Worm (Caenorhabditis elegans) whole organism, midembryonic: Measurements from ENCODE around the gene idpp-7.

Source experiments
- T22C8.4 ChIP-seq: fragments of 200-800 bp; sonication (Bioruptor generic); IDR thresholded peaks from 2 replicates; pipeline ENCODE4 v1.3.6; 2022; ENCODE audit warnings: missing genetic modification characterization, missing compliant biosample characterization
- cog-1 ChIP-seq: sonication (generic microtip); optimal IDR thresholded peaks from 2 replicates; lab custom pipeline; 2016; ENCODE audit warnings: missing genetic modification characterization, missing compliant biosample characterization
- flt-1 ChIP-seq: fragments of 200-800 bp; sonication (Bioruptor generic); IDR thresholded peaks from 2 replicates; pipeline ENCODE4 v1.3.6; 2022; ENCODE audit warnings: missing genetic modification characterization, missing compliant biosample characterization
- klf-2 ChIP-seq: fragments of 200-800 bp; sonication (Bioruptor generic); conservative IDR thresholded peaks from 2 replicates; pipeline ENCODE4 v1.3.6; 2022; ENCODE audit warnings: missing genetic modification reagents, missing genetic modification characterization, missing compliant biosample characterization
- med-1 ChIP-seq: sonication (generic microtip); optimal IDR thresholded peaks from 2 replicates; lab custom pipeline; 2017; ENCODE audit warnings: missing genetic modification characterization, mild to moderate bottlenecking, missing compliant biosample characterization, antibody characterized with exemption, missing genetic modification reagents; ENCODE audit not compliant: insufficient read depth
- ref-1 ChIP-seq: fragments of 200-800 bp; sonication (Bioruptor generic); conservative IDR thresholded peaks from 2 replicates; pipeline ENCODE4 v1.3.6; 2022; ENCODE audit warnings: missing genetic modification reagents, missing genetic modification characterization, missing compliant biosample characterization
- tab-1 ChIP-seq: fragments of 200-800 bp; sonication (Bioruptor generic); IDR thresholded peaks from 2 replicates; pipeline ENCODE4 v1.3.6; 2022; ENCODE audit warnings: missing genetic modification characterization, missing compliant biosample characterization
- ztf-23 ChIP-seq: fragments of 200-800 bp; sonication (Bioruptor generic); IDR thresholded peaks from 2 replicates; pipeline ENCODE4 v1.3.6; 2022; ENCODE audit warnings: missing genetic modification reagents, missing genetic modification characterization, missing compliant biosample characterization
- ztf-29 ChIP-seq: fragments of 200-800 bp; sonication (Bioruptor generic); IDR thresholded peaks from 2 replicates; pipeline ENCODE4 v1.3.6; 2022; ENCODE audit warnings: missing genetic modification reagents, missing genetic modification characterization, missing compliant biosample characterization

- no peak for TF ChIP-seq flt-1 (GFP tag; lab: Robert Waterston, UW)
- no peak for TF ChIP-seq med-1 (GFP tag; lab: Kevin White, UChicago)
- no peak for TF ChIP-seq cog-1 (tag; lab: Kevin White, UChicago)
- TF ChIP-seq ztf-29 = no peak
- TF ChIP-seq klf-2 (GFP tag; lab: Robert Waterston, UW) = no peak
- TF ChIP-seq tab-1 = no peak
- no peak for TF ChIP-seq ref-1
- no peak for TF ChIP-seq T22C8.4
- no peak for TF ChIP-seq ztf-23 (GFP tag; lab: Robert Waterston, UW)
Observed at ce11 chrIV:12744713-12745112, 24.9 kb downstream of the idpp-7 start, which contains the start of gene C36H8.1.
